Fruit fly (Drosophila melanogaster) whole organism, adult: ENCODE results near the gene SP555.

Source experiments
- CG11617 ChIP-seq: fragments of 200-800 bp; sonication (Bioruptor generic); optimal IDR thresholded peaks from 2 replicates; lab custom pipeline; 2017; ENCODE audit warnings: mild to moderate bottlenecking, missing biosample characterization, missing genetic modification reagents, missing genetic modification characterization
- CG12768 ChIP-seq: fragments of 200-800 bp; sonication (Bioruptor generic); optimal IDR thresholded peaks from 2 replicates; lab custom pipeline; 2017; ENCODE audit warnings: missing biosample characterization, missing genetic modification characterization, mild to moderate bottlenecking, moderate library complexity, missing genetic modification reagents
- CG14711 ChIP-seq: fragments of 200-800 bp; sonication (Bioruptor generic); optimal IDR thresholded peaks from 2 replicates; lab custom pipeline; 2018; ENCODE audit warnings: missing biosample characterization, mild to moderate bottlenecking, missing genetic modification characterization, moderate library complexity
- CG1620 ChIP-seq: fragments of 200-800 bp; sonication (Bioruptor generic); optimal IDR thresholded peaks from 2 replicates; lab custom pipeline; 2016; ENCODE audit warnings: missing biosample characterization, missing genetic modification characterization
- CG33017 ChIP-seq: fragments of 200-800 bp; sonication (Bioruptor generic); optimal IDR thresholded peaks from 2 replicates; lab custom pipeline; 2018; ENCODE audit warnings: missing biosample characterization, mild to moderate bottlenecking, missing genetic modification characterization, moderate library complexity
- CG5204 ChIP-seq: fragments of 200-800 bp; sonication (Bioruptor generic); optimal IDR thresholded peaks from 2 replicates; lab custom pipeline; 2016; ENCODE audit warnings: missing biosample characterization, missing genetic modification characterization
- CG7045 ChIP-seq: fragments of 200-800 bp; sonication (Bioruptor generic); optimal IDR thresholded peaks from 2 replicates; lab custom pipeline; 2017; ENCODE audit warnings: missing biosample characterization, mild to moderate bottlenecking, missing genetic modification characterization
- CG7101 ChIP-seq: fragments of 200-800 bp; sonication (Bioruptor generic); optimal IDR thresholded peaks from 2 replicates; lab custom pipeline; 2018; ENCODE audit warnings: missing biosample characterization, mild to moderate bottlenecking, missing genetic modification characterization, moderate library complexity
- Clk ChIP-seq: fragments of 200-800 bp; sonication (Bioruptor generic); optimal IDR thresholded peaks from 2 replicates; lab custom pipeline; 2017; ENCODE audit warnings: missing biosample characterization, missing genetic modification characterization
- Crg-1 ChIP-seq: fragments of 200-800 bp; sonication (Bioruptor generic); optimal IDR thresholded peaks from 2 replicates; lab custom pipeline; 2016; ENCODE audit warnings: missing biosample characterization, missing genetic modification characterization
- Hr96 ChIP-seq: fragments of 200-800 bp; sonication (Bioruptor generic); optimal IDR thresholded peaks from 2 replicates; lab custom pipeline; 2016; ENCODE audit warnings: missing biosample characterization, missing genetic modification characterization
- Mnt ChIP-seq: fragments of 200-800 bp; sonication (Bioruptor generic); optimal IDR thresholded peaks from 2 replicates; lab custom pipeline; 2016; ENCODE audit warnings: missing biosample characterization, mild to moderate bottlenecking, missing genetic modification characterization
- bab1 ChIP-seq: fragments of 200-800 bp; sonication (Bioruptor generic); optimal IDR thresholded peaks from 3 replicates; lab custom pipeline; 2019; ENCODE audit warnings: missing biosample characterization, mild to moderate bottlenecking, missing genetic modification characterization, moderate library complexity
- cic ChIP-seq: fragments of 200-800 bp; sonication (Bioruptor generic); optimal IDR thresholded peaks from 2 replicates; lab custom pipeline; 2017; ENCODE audit warnings: missing biosample characterization, mild to moderate bottlenecking, missing genetic modification characterization, moderate library complexity
- cnc ChIP-seq, 2 experiments: fragments of >200 bp; optimal IDR thresholded peaks; 2 replicates each; lab custom pipeline; 2017
- kay ChIP-seq: fragments of 200-800 bp; sonication (Bioruptor generic); peaks from one replicate; lab custom pipeline; 2016; ENCODE audit warnings: missing biosample characterization, missing genetic modification characterization, borderline replicate concordance
- ovo ChIP-seq: fragments of 200-800 bp; sonication (Bioruptor generic); optimal IDR thresholded peaks from 2 replicates; lab custom pipeline; 2016; ENCODE audit warnings: missing biosample characterization, missing genetic modification characterization
- pad ChIP-seq: fragments of 200-800 bp; sonication (Bioruptor generic); optimal IDR thresholded peaks from 3 replicates; lab custom pipeline; 2017; ENCODE audit warnings: missing biosample characterization, missing genetic modification characterization, mild to moderate bottlenecking, moderate library complexity, missing genetic modification reagents
- tj ChIP-seq: fragments of 200-800 bp; sonication (Bioruptor generic); optimal IDR thresholded peaks from 3 replicates; lab custom pipeline; 2017; ENCODE audit warnings: missing biosample characterization, mild to moderate bottlenecking, missing genetic modification characterization, moderate library complexity
- toe ChIP-seq: fragments of 200-800 bp; sonication (Bioruptor generic); optimal IDR thresholded peaks from 2 replicates; lab custom pipeline; 2016; ENCODE audit warnings: missing biosample characterization, missing genetic modification characterization

The SP555 gene

dm6 chr2L:5002031-5002430 lies 35.5 kb upstream of the SP555 start:
- TF ChIP-seq CG5204 (GFP tag; lab: Kevin White, UChicago) (no peak), CG1620 (no peak), pad (no peak), CG33017 (tag; lab: Kevin White, UChicago) (no peak), bab1 (GFP tag; lab: Kevin White, UChicago) (no peak), toe (GFP tag; lab: Kevin White, UChicago) (no peak), cic (GFP tag; lab: Kevin White, UChicago) (no peak)

DNA sequence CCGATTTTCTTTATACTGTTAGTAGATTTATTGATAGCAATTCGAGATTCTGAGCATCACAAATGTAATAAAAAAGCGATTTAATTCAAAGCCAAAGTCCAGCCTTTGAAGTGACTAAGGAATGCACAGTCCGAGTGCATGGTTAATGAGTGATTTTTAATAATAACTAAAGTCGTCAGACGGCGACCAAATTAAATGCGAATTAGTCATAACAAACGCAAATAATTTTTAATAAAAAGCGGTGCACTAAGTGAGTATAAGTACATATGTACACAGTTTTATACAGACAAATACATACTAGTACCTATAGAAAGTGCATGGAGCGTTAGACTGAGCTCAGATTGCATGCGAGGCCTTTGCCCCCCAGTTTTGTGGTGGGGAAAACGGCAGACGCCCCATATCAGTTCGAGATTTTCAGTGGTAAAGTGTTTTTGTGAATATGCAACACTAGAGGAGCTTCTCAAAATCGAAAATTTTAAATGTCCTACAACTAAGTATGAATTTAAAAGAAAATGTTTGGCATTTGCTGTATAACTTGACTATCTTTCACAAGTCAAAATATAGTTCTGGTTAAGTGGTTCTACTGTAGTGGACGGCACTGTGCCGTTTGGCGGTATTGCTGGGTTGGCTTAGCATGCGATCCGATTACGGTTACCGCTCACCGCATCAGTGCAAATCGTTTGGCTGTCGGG lies 34.7 kb upstream of the SP555 start:
- TF ChIP-seq ovo (GFP tag; lab: Kevin White, UChicago) (no peak), CG14711 (tag; lab: Kevin White, UChicago) (peak; percentile 52), CG1620 (no peak), CG12768 (GFP tag; lab: Kevin White, UChicago) (peak; percentile 82), bab1 (GFP tag; lab: Kevin White, UChicago) (peak; percentile 10), pad (peak; percentile 39), toe (GFP tag; lab: Kevin White, UChicago) (peak; percentile 25), tj (GFP tag; lab: Kevin White, UChicago) (peak; percentile 64), Hr96 (GFP tag; lab: Kevin White, UChicago) (peak; percentile 36), kay (GFP tag; lab: Kevin White, UChicago) (peak; percentile 97), Crg-1 (GFP tag; lab: Kevin White, UChicago) (peak; percentile 29), CG33017 (tag; lab: Kevin White, UChicago) (peak; percentile 85), CG11617 (peak; percentile 54), Mnt (GFP tag; lab: Kevin White, UChicago) (peak; percentile 32), Clk (GFP tag; lab: Kevin White, UChicago) (peak; percentile 13), CG7101 (tag; lab: Kevin White, UChicago) (peak; percentile 76), CG7045 (GFP tag; lab: Kevin White, UChicago) (peak; percentile 74), cic (GFP tag; lab: Kevin White, UChicago) (peak; percentile 70), cnc (optimal IDR thresholded peaks at IDR 0.05; lab: Kevin White, UChicago) (no peak), CG5204 (GFP tag; lab: Kevin White, UChicago) (peak; percentile 7)

DNA sequence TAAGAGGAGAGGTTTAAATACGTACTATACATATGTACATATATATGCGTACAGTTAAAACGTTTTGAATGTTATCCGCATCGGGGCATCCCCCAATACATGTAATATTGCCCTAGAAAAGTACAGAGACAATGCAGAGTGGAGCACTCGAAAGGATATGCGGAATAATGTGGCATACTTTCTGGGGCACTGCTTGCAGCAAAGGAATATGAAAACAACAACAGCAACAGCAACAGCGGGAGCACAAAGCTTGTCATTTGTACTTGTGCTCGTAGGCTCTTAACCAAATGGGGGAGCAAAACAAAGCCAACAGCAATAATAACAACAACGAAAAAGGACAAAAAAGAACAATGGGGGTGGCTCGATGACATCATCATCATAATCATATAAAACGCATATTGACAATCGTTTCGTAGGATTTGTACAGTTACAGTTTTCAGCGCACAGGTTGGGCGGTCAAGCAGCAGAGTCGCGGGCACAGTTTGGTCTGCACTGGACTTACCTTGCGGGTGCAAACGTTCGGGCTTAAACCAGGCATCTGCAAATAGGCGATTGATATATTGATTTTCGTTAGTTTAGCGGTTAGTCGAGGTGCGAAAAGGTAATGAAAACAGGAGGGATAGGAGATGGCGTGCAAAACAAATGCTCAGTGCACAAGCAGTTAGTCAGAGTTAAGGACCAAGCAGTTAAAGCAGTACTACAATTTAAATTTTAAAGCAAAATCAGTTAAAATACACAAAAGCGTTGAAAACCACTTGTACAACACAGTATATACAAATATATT lies 33.6 kb upstream of the SP555 start:
- TF ChIP-seq CG7101 (tag; lab: Kevin White, UChicago), result no peak
- no peak for TF ChIP-seq CG7045 (GFP tag; lab: Kevin White, UChicago)
- no peak for TF ChIP-seq CG14711 (tag; lab: Kevin White, UChicago)
- TF ChIP-seq CG1620, result no peak
- no peak for TF ChIP-seq CG33017 (tag; lab: Kevin White, UChicago)
- no peak for TF ChIP-seq cic (GFP tag; lab: Kevin White, UChicago)
- no peak for TF ChIP-seq ovo (GFP tag; lab: Kevin White, UChicago)
- no peak for TF ChIP-seq Crg-1 (GFP tag; lab: Kevin White, UChicago)
- no peak for TF ChIP-seq Hr96 (GFP tag; lab: Kevin White, UChicago)
- no peak for TF ChIP-seq bab1 (GFP tag; lab: Kevin White, UChicago)
- no peak for TF ChIP-seq tj (GFP tag; lab: Kevin White, UChicago)
- TF ChIP-seq CG12768 (GFP tag; lab: Kevin White, UChicago), result no peak
- no peak for TF ChIP-seq CG11617
- no peak for TF ChIP-seq Clk (GFP tag; lab: Kevin White, UChicago)
- no peak for TF ChIP-seq pad
- no peak for TF ChIP-seq toe (GFP tag; lab: Kevin White, UChicago)

dm6 chr2L:5004677-5005463 lies 32.6 kb upstream of the SP555 start:
- TF ChIP-seq kay (GFP tag; lab: Kevin White, UChicago) (no peak), bab1 (GFP tag; lab: Kevin White, UChicago) (peak; percentile 89), cnc (optimal IDR thresholded peaks at IDR 0.05; lab: Kevin White, UChicago) (no peak), CG12768 (GFP tag; lab: Kevin White, UChicago) (peak; percentile 97), ovo (GFP tag; lab: Kevin White, UChicago) (peak; percentile 31), Clk (GFP tag; lab: Kevin White, UChicago) (peak; percentile 95), pad (peak; percentile 80), tj (GFP tag; lab: Kevin White, UChicago) (peak; percentile 48), CG5204 (GFP tag; lab: Kevin White, UChicago) (peak; percentile 96), CG7045 (GFP tag; lab: Kevin White, UChicago) (peak; percentile 97), CG33017 (tag; lab: Kevin White, UChicago) (peak; percentile 96), CG11617 (peak; percentile 88), CG7101 (tag; lab: Kevin White, UChicago) (peak; percentile 96), Crg-1 (GFP tag; lab: Kevin White, UChicago) (peak; percentile 89), Mnt (GFP tag; lab: Kevin White, UChicago) (peak; percentile 76), toe (GFP tag; lab: Kevin White, UChicago) (peak; percentile 93), CG1620 (peak; percentile 78), Hr96 (GFP tag; lab: Kevin White, UChicago) (peak; percentile 93), cic (GFP tag; lab: Kevin White, UChicago) (peak; percentile 69), CG14711 (tag; lab: Kevin White, UChicago) (peak; percentile 90)
